Fruit fly (Drosophila melanogaster) Kc167 (cell line): Measurements from ENCODE around the gene SppL.

Source experiments
- h ChIP-seq: fragments of >200 bp; optimal IDR thresholded peaks from 3 replicates; lab custom pipeline; 2018; ENCODE audit warnings: missing external identifiers
- insv ChIP-seq: fragments of >200 bp; optimal IDR thresholded peaks from 3 replicates; lab custom pipeline; 2018; ENCODE audit warnings: missing external identifiers

- TF ChIP-seq h (lab: Kevin White, UChicago) (no peak), insv (lab: Kevin White, UChicago) (no peak)
Measured at dm6 chr3R:25906722-25907121, 24.9 kb downstream of the SppL start, which contains the start of gene kumpel.
